Fruit fly (Drosophila melanogaster): Measurements from ENCODE around the gene neo.

neo gene

dm6 chr3R:29780402-29781029, 38.4 kb upstream of the neo start, which contains the start of gene fig (continued):
- TF ChIP-seq CG15073 (GFP tag; optimal IDR thresholded peaks at IDR 0.05) = no peak
- no peak for TF ChIP-seq tna (GFP tag; IDR thresholded peaks at IDR 0.05; ENCODE audit: partially characterized antibody)
- TF ChIP-seq sug (tag; optimal IDR thresholded peaks at IDR 0.05) = peak; percentile 86
- TF ChIP-seq CG17385 (GFP tag; optimal IDR thresholded peaks at IDR 0.05) = no peak
- no peak for TF ChIP-seq Hmx (GFP tag; optimal IDR thresholded peaks at IDR 0.05)
- no peak for TF ChIP-seq BEAF-32 (GFP tag; optimal IDR thresholded peaks at IDR 0.05)
- peak; percentile 19 for TF ChIP-seq CG10543 (GFP tag; optimal IDR thresholded peaks at IDR 0.05)
- no peak for TF ChIP-seq CG15696 (tag; optimal IDR thresholded peaks at IDR 0.05)
- TF ChIP-seq z (GFP tag; IDR thresholded peaks at IDR 0.05) = 0 out of 3 replicates have a peak, but pooled peaks have one; percentile 22
- TF ChIP-seq H15 (GFP tag; IDR thresholded peaks at IDR 0.05) = no peak
- no peak for TF ChIP-seq HLH4C (GFP tag; IDR thresholded peaks at IDR 0.05; ENCODE audit: partially characterized antibody)

DNA sequence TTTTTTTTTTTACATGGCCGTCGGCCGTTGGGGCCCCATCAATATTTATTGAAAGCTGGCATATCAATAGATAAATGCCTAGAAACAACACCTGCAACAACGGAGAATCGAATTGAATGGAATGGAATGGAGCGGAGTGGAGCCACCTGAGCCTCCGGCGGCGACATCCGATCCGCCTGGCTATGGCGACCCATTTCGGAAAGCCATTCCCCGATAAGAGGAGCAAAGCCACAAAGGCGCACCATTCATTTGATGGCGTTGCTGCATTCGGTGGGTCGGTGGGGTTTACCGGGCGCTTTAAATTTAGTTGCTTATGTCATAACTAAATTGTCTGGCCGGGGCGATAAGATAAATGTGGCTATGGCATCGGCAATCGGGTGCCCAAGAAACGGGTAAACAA, 37.1 kb upstream of the neo start:
- 0 out of 2 replicates have a peak, but pooled peaks have one; percentile 8 for TF ChIP-seq vvl (GFP tag; IDR thresholded peaks at IDR 0.05)
- TF ChIP-seq Mad (GFP tag; optimal IDR thresholded peaks at IDR 0.05) = no peak
- no peak for TF ChIP-seq Hr39 (optimal IDR thresholded peaks at IDR 0.05)
- no peak for TF ChIP-seq Kr (GFP tag; optimal IDR thresholded peaks at IDR 0.05)
- TF ChIP-seq ase (GFP tag; IDR thresholded peaks at IDR 0.05) = no peak
- no peak for TF ChIP-seq CG13624 (GFP tag; optimal IDR thresholded peaks at IDR 0.05)
- 0 out of 2 replicates have a peak, but pooled peaks have one; percentile 24 for TF ChIP-seq Ptx1 (GFP tag; IDR thresholded peaks at IDR 0.05)
- TF ChIP-seq ara (GFP tag; IDR thresholded peaks at IDR 0.05) = 0 out of 2 replicates have a peak, but pooled peaks have one; percentile 28
- TF ChIP-seq fru (optimal IDR thresholded peaks at IDR 0.05) = no peak
- TF ChIP-seq Hr78 (GFP tag; optimal IDR thresholded peaks at IDR 0.05) = peak in 1 of 2 experiments; percentile 56
- TF ChIP-seq Hmr (GFP tag; optimal IDR thresholded peaks at IDR 0.05) = no peak
- no peak for TF ChIP-seq sna (GFP tag; IDR thresholded peaks at IDR 0.05; ENCODE audit: partially characterized antibody)
- TF ChIP-seq CG31365 (tag; optimal IDR thresholded peaks at IDR 0.05) = no peak
- TF ChIP-seq sd (tag; optimal IDR thresholded peaks at IDR 0.05) = peak; percentile 10
- TF ChIP-seq odd (GFP tag; optimal IDR thresholded peaks at IDR 0.05) = peak; percentile 9
- TF ChIP-seq B-H1 (GFP tag; IDR thresholded peaks at IDR 0.05) = no peak
- TF ChIP-seq CG10543 (GFP tag; optimal IDR thresholded peaks at IDR 0.05) = peak; percentile 62
- peak; percentile 24 for TF ChIP-seq kni (GFP tag; optimal IDR thresholded peaks at IDR 0.05)
- TF ChIP-seq CG15601 (tag; optimal IDR thresholded peaks at IDR 0.05) = peak; percentile 91
- TF ChIP-seq CG3995 (GFP tag; optimal IDR thresholded peaks at IDR 0.05) = no peak
- no peak for TF ChIP-seq tup (GFP tag; optimal IDR thresholded peaks at IDR 0.05)
- TF ChIP-seq exex (tag; optimal IDR thresholded peaks at IDR 0.05) = peak; percentile 65
- no peak for TF ChIP-seq Blimp-1 (GFP tag; optimal IDR thresholded peaks at IDR 0.05)
- TF ChIP-seq sug (tag; optimal IDR thresholded peaks at IDR 0.05) = peak; percentile 67
- TF ChIP-seq pzg (GFP tag; optimal IDR thresholded peaks at IDR 0.05) = no peak
- TF ChIP-seq ci (GFP tag; IDR thresholded peaks at IDR 0.05) = 0 out of 3 replicates have a peak, but pooled peaks have one; percentile 40
- no peak for TF ChIP-seq hkb (optimal IDR thresholded peaks at IDR 0.05)
- TF ChIP-seq hkb (GFP tag; IDR thresholded peaks at IDR 0.05) = no peak
- TF ChIP-seq twi (tag; optimal IDR thresholded peaks at IDR 0.05) = peak; percentile 23
- TF ChIP-seq NFAT (GFP tag; IDR thresholded peaks at IDR 0.05) = 0 out of 2 replicates have a peak, but pooled peaks have one; percentile 11
- no peak for TF ChIP-seq CG10366 (GFP tag; IDR thresholded peaks at IDR 0.05)
- TF ChIP-seq CG6254 (GFP tag; optimal IDR thresholded peaks at IDR 0.05) = peak; percentile 44
- TF ChIP-seq lab (GFP tag; optimal IDR thresholded peaks at IDR 0.05) = peak; percentile 0
- peak in 1 of 2 experiments; percentile 94 for TF ChIP-seq Pdp1 (GFP tag; optimal IDR thresholded peaks at IDR 0.05)
- no peak for TF ChIP-seq CG12744 (GFP tag; optimal IDR thresholded peaks at IDR 0.05)
- peak; percentile 80 for TF ChIP-seq CG12769 (tag; optimal IDR thresholded peaks at IDR 0.05)
- TF ChIP-seq Sox100B (GFP tag; optimal IDR thresholded peaks at IDR 0.05) = peak; percentile 2
- TF ChIP-seq sob (GFP tag; IDR thresholded peaks at IDR 0.05) = 0 out of 2 replicates have a peak, but pooled peaks have one; percentile 8
- TF ChIP-seq CG32772 (GFP tag; IDR thresholded peaks at IDR 0.05) = peak; percentile 20; the same call in 1 of the 2 replicates

Measured in whole organism, embryonic.